Worm (Caenorhabditis elegans) whole organism, young adult: ENCODE measurements around the gene del-10.

Experiments
- F22D6.2 ChIP-seq: sonication (generic microtip); optimal IDR thresholded peaks from 2 replicates; lab custom pipeline; 2016; ENCODE audit warnings: mild to moderate bottlenecking, missing genetic modification characterization, missing compliant biosample characterization
- F33H1.4 ChIP-seq: fragments of 200-800 bp; sonication (Bioruptor generic); IDR thresholded peaks from 2 replicates; pipeline ENCODE4 v1.3.6; 2022; ENCODE audit warnings: missing genetic modification reagents, missing genetic modification characterization, missing compliant biosample characterization
- F39B2.1 ChIP-seq: fragments of 200-800 bp; sonication (Bioruptor generic); IDR thresholded peaks from 2 replicates; pipeline ENCODE4 v1.3.6; 2022; ENCODE audit warnings: missing genetic modification reagents, missing genetic modification characterization, missing compliant biosample characterization
- F52B5.7 ChIP-seq: sonication (generic microtip); optimal IDR thresholded peaks from 2 replicates; lab custom pipeline; 2016; ENCODE audit warnings: mild to moderate bottlenecking, missing genetic modification characterization, missing compliant biosample characterization
- F57C9.4 ChIP-seq: sonication (generic microtip); optimal IDR thresholded peaks from 2 replicates; lab custom pipeline; 2017; ENCODE audit warnings: mild to moderate bottlenecking, missing genetic modification characterization, missing compliant biosample characterization
- K11D2.4 ChIP-seq: fragments of 200-800 bp; sonication (Bioruptor generic); IDR thresholded peaks from 2 replicates; pipeline ENCODE4 v1.3.6; 2022; ENCODE audit warnings: missing genetic modification reagents, missing genetic modification characterization, missing compliant biosample characterization
- T26A5.8 ChIP-seq: sonication (generic microtip); optimal IDR thresholded peaks from 2 replicates; lab custom pipeline; 2016; ENCODE audit warnings: missing genetic modification characterization, missing compliant biosample characterization
- Y53F4B.3 ChIP-seq: fragments of 200-800 bp; sonication (Bioruptor generic); IDR thresholded peaks from 2 replicates; pipeline ENCODE4 v1.3.6; 2022; ENCODE audit warnings: missing genetic modification reagents, missing genetic modification characterization, missing compliant biosample characterization
- Y53G8AR.9 ChIP-seq: fragments of 200-800 bp; sonication (Bioruptor generic); conservative IDR thresholded peaks from 2 replicates; pipeline ENCODE4 v1.3.6; 2022; ENCODE audit warnings: missing genetic modification reagents, missing genetic modification characterization, missing compliant biosample characterization
- atf-7 ChIP-seq: sonication (generic microtip); optimal IDR thresholded peaks from 2 replicates; lab custom pipeline; 2017; ENCODE audit warnings: mild to moderate bottlenecking, missing genetic modification characterization, missing compliant biosample characterization
- athp-1 ChIP-seq: sonication (generic microtip); optimal IDR thresholded peaks from 2 replicates; lab custom pipeline; 2017; ENCODE audit warnings: mild to moderate bottlenecking, missing genetic modification characterization, missing compliant biosample characterization
- attf-3 ChIP-seq: fragments of 200-800 bp; sonication (Bioruptor generic); conservative IDR thresholded peaks from 2 replicates; pipeline ENCODE4 v1.3.6; 2022; ENCODE audit warnings: missing genetic modification reagents, missing genetic modification characterization, missing compliant biosample characterization
- attf-5 ChIP-seq: fragments of 200-800 bp; sonication (Bioruptor generic); optimal IDR thresholded peaks from 2 replicates; lab custom pipeline; 2018; ENCODE audit warnings: mild to moderate bottlenecking, missing genetic modification characterization, missing compliant biosample characterization
- bed-2 ChIP-seq: fragments of 200-800 bp; sonication (Bioruptor generic); IDR thresholded peaks from 2 replicates; pipeline ENCODE4 v1.3.6; 2022; ENCODE audit warnings: missing genetic modification reagents, missing genetic modification characterization, missing compliant biosample characterization
- cebp-1 ChIP-seq, 2 experiments: fragments of 200-800 bp in 1 of 2; sonication (Bioruptor generic) in 1 of 2; sonication (generic microtip) in 1 of 2; IDR thresholded peaks in 1 of 2; optimal IDR thresholded peaks in 1 of 2; 2 replicates each; pipeline versions ENCODE4 v1.3.6 to Lab custom; 2017 to 2022; ENCODE audit warnings: missing compliant biosample characterization in 2 of 2, missing genetic modification characterization in 2 of 2, mild to moderate bottlenecking in 1 of 2, missing genetic modification reagents in 1 of 2, moderate library complexity in 1 of 2
- cebp-2 ChIP-seq: fragments of 200-800 bp; sonication (Bioruptor generic); IDR thresholded peaks from 2 replicates; pipeline ENCODE4 v1.3.6; 2022; ENCODE audit warnings: missing genetic modification characterization, missing compliant biosample characterization
- ceh-27 ChIP-seq: fragments of 200-800 bp; sonication (Bioruptor generic); optimal IDR thresholded peaks from 2 replicates; lab custom pipeline; 2018; ENCODE audit warnings: mild to moderate bottlenecking, missing genetic modification characterization, moderate library complexity, missing compliant biosample characterization
- chd-7 ChIP-seq: sonication (generic microtip); optimal IDR thresholded peaks from 2 replicates; lab custom pipeline; 2016; ENCODE audit warnings: mild to moderate bottlenecking, missing genetic modification characterization, moderate library complexity, missing compliant biosample characterization
- die-1 ChIP-seq: sonication (generic microtip); optimal IDR thresholded peaks from 2 replicates; lab custom pipeline; 2016; ENCODE audit warnings: missing genotype, mild to moderate bottlenecking, missing genetic modification characterization, missing compliant biosample characterization
- dox-1 ChIP-seq: fragments of 200-800 bp; sonication (Bioruptor generic); IDR thresholded peaks from 2 replicates; pipeline ENCODE4 v1.3.6; 2022; ENCODE audit warnings: missing genetic modification reagents, missing genetic modification characterization, missing compliant biosample characterization
- egl-18 ChIP-seq: fragments of 200-800 bp; sonication (Bioruptor generic); IDR thresholded peaks from 2 replicates; pipeline ENCODE4 v1.3.6; 2022; ENCODE audit warnings: missing genetic modification reagents, missing genetic modification characterization, missing compliant biosample characterization
- egl-44 ChIP-seq: fragments of 200-800 bp; sonication (Bioruptor generic); IDR thresholded peaks from 2 replicates; pipeline ENCODE4 v1.3.6; 2022; ENCODE audit warnings: missing genetic modification reagents, missing genetic modification characterization, missing compliant biosample characterization
- egrh-3 ChIP-seq: fragments of 200-800 bp; sonication (Bioruptor generic); IDR thresholded peaks from 2 replicates; pipeline ENCODE4 v1.3.6; 2022; ENCODE audit warnings: missing genetic modification reagents, missing genetic modification characterization, missing compliant biosample characterization
- ekl-4 ChIP-seq: fragments of 200-800 bp; sonication (Bioruptor generic); IDR thresholded peaks from 2 replicates; pipeline ENCODE4 v1.3.6; 2022; ENCODE audit warnings: missing genetic modification reagents, missing genetic modification characterization, missing compliant biosample characterization
- hmg-1.2 ChIP-seq: fragments of 200-800 bp; sonication (Bioruptor generic); IDR thresholded peaks from 2 replicates; pipeline ENCODE4 v1.3.6; 2022; ENCODE audit warnings: missing genetic modification reagents, missing genetic modification characterization, missing compliant biosample characterization
- lin-26 ChIP-seq: fragments of 200-800 bp; sonication (Bioruptor generic); IDR thresholded peaks from 2 replicates; pipeline ENCODE4 v1.3.6; 2022; ENCODE audit warnings: missing genetic modification reagents, missing genetic modification characterization, missing compliant biosample characterization
- lin-35 ChIP-seq, 3 experiments: fragments of 150-350 bp in 2 of 3; sonication (generic microtip) in 1 of 3; optimal IDR thresholded peaks; 2 replicates each; lab custom pipeline; 2014 to 2018; ENCODE audit warnings: missing biosample characterization in 3 of 3, missing genetic modification characterization in 3 of 3, missing genetic modification reagents in 3 of 3
- lin-54 ChIP-seq: fragments of 200-800 bp; sonication (Bioruptor generic); optimal IDR thresholded peaks from 2 replicates; lab custom pipeline; 2018; ENCODE audit warnings: mild to moderate bottlenecking, missing genetic modification characterization, missing compliant biosample characterization
- madf-10 ChIP-seq: sonication (generic microtip); optimal IDR thresholded peaks from 2 replicates; lab custom pipeline; 2016; ENCODE audit warnings: mild to moderate bottlenecking, missing genetic modification characterization, missing compliant biosample characterization
- mcd-1 ChIP-seq: fragments of 200-800 bp; sonication (Bioruptor generic); IDR thresholded peaks from 2 replicates; pipeline ENCODE4 v1.3.6; 2022; ENCODE audit warnings: missing genetic modification reagents, missing genetic modification characterization, missing compliant biosample characterization
- nfya-1 ChIP-seq: sonication (generic microtip); optimal IDR thresholded peaks from 2 replicates; lab custom pipeline; 2017; ENCODE audit warnings: antibody characterized with exemption, missing compliant biosample characterization, missing genetic modification characterization, borderline replicate concordance; ENCODE audit not compliant: insufficient read depth
- nhr-179 ChIP-seq: sonication (generic microtip); optimal IDR thresholded peaks from 2 replicates; lab custom pipeline; 2016; ENCODE audit warnings: mild to moderate bottlenecking, missing genetic modification characterization, missing compliant biosample characterization
- nhr-27 ChIP-seq: fragments of 200-800 bp; sonication (Bioruptor generic); optimal IDR thresholded peaks from 2 replicates; lab custom pipeline; 2018; ENCODE audit warnings: mild to moderate bottlenecking, missing genetic modification characterization, moderate library complexity, missing compliant biosample characterization
- nhr-80 ChIP-seq: sonication (generic microtip); optimal IDR thresholded peaks from 2 replicates; lab custom pipeline; 2016; ENCODE audit warnings: missing genetic modification characterization, missing compliant biosample characterization
- pha-4 ChIP-seq: fragments of 150-350 bp; sonication (generic microtip); optimal IDR thresholded peaks from 2 replicates; lab custom pipeline; 2014; ENCODE audit warnings: missing biosample characterization, missing genetic modification reagents, missing genetic modification characterization
- rcor-1 ChIP-seq: fragments of 200-800 bp; sonication (Bioruptor generic); IDR thresholded peaks from 2 replicates; pipeline ENCODE4 v1.3.6; 2022; ENCODE audit warnings: missing genetic modification reagents, missing genetic modification characterization, missing compliant biosample characterization
- rec-8 ChIP-seq, 2 experiments: sonication (generic microtip); optimal IDR thresholded peaks; 2 replicates each; lab custom pipeline; 2016; ENCODE audit warnings: mild to moderate bottlenecking in 2 of 2, missing genetic modification characterization in 2 of 2, missing genetic modification reagents in 2 of 2, missing genotype in 2 of 2, missing biosample characterization in 1 of 2, missing compliant biosample characterization in 1 of 2, moderate library complexity in 1 of 2
- rpc-1 ChIP-seq, 2 experiments: fragments of 150-350 bp in 1 of 2; sonication (generic microtip) in 1 of 2; optimal IDR thresholded peaks; 2 replicates each; lab custom pipeline; 2014 to 2018; ENCODE audit warnings: missing biosample characterization in 1 of 2, missing genetic modification characterization in 1 of 2, missing genetic modification reagents in 1 of 2, missing genotype in 1 of 2
- snpc-4 ChIP-seq, 5 experiments: fragments of 150-350 bp in 1 of 5; sonication (generic microtip) in 4 of 5; optimal IDR thresholded peaks; 2 replicates each; lab custom pipeline; 2014 to 2018; ENCODE audit warnings: missing genetic modification characterization in 5 of 5, missing biosample characterization in 3 of 5, antibody characterized with exemption in 2 of 5, mild to moderate bottlenecking in 2 of 5, missing compliant biosample characterization in 2 of 5, missing genotype in 2 of 5, moderate library complexity in 2 of 5, missing genetic modification reagents in 1 of 5
- unc-130 ChIP-seq: sonication (generic microtip); optimal IDR thresholded peaks from 2 replicates; lab custom pipeline; 2016; ENCODE audit warnings: missing genetic modification reagents, missing genetic modification characterization, missing compliant biosample characterization
- zfh-2 ChIP-seq: fragments of 200-800 bp; sonication (Bioruptor generic); conservative IDR thresholded peaks from 2 replicates; pipeline ENCODE4 v1.3.6; 2022; ENCODE audit warnings: missing genetic modification reagents, missing genetic modification characterization, missing compliant biosample characterization
- ztf-18 ChIP-seq: sonication (generic microtip); optimal IDR thresholded peaks from 2 replicates; lab custom pipeline; 2016; ENCODE audit warnings: missing genotype, mild to moderate bottlenecking, missing genetic modification characterization, missing compliant biosample characterization
- ztf-22 ChIP-seq: fragments of 200-800 bp; sonication (Bioruptor generic); optimal IDR thresholded peaks from 2 replicates; lab custom pipeline; 2018; ENCODE audit warnings: mild to moderate bottlenecking, missing genetic modification characterization, moderate library complexity, missing compliant biosample characterization
- ztf-3 ChIP-seq: fragments of 200-800 bp; sonication (Bioruptor generic); optimal IDR thresholded peaks from 2 replicates; lab custom pipeline; 2018; ENCODE audit warnings: mild to moderate bottlenecking, missing genetic modification characterization, missing compliant biosample characterization

Gene del-10

DNA sequence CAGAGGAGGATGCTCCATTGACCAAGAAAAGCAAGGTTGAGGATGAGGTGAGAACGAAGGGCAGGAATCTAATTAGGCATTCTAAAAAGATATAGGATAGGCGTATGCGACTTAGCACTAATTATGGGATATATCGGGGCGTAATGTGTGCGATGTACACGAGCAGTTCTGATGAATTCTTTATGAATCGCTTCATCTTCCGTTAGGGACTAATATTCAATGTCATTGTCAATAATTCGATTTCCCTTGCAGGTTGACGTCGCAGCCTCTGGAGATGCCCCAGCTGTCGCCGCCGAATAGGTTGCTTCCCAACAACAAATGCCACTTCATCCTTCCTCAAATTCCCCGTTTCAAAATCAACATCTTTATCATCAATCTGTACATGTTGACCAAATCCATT lies 11.2 kb upstream of the del-10 start:
- TF ChIP-seq F22D6.2 (tag; lab: Kevin White, UChicago), result no peak
- TF ChIP-seq egl-18, result 0 out of 2 replicates have a peak, but pooled peaks have one; percentile 7
- no peak for TF ChIP-seq Y53F4B.3 (GFP tag; lab: Robert Waterston, UW)

DNA sequence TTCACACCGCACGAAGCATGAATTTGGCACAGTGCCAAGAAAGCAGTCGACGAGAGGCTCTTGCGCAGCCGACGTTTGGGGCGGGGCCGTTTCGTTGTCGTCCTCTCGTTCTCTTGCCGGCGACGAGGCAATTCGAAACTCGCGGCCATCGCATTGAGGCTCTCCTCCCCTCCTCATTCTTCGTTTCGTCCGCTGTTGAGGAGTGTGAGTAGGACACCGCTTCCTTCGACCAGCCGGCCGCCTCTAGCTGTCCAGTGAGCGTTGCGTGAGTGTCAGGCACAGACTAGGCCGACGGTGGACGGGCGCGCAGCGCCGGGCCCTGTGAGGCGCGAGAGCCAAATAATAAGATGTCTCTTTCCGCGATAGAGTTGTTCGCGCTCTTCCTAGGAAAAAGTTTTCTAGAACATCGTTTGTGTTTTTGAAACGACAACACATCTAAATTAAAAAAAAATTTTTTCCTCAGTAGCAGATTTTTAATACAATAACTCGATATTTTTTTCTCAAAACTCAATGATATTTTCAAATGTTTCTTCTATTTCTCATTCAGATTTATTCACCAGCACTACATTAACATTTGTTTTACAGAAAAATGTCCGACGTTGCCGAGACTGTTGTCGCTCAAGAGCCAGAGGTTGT lies 10.0 kb upstream of the del-10 start, which contains the start of the genes T28D9.11 and T28D9.1:
TSS of gene T28D9.11 (minus strand) at position 177 of the 636 bp plus-strand sequence.
TSS of gene T28D9.1 (plus strand) at position 586 of the 636 bp plus-strand sequence.
- TF ChIP-seq ceh-27 (peak; percentile 71), ztf-3 (no peak), die-1 (tag; lab: Kevin White, UChicago) (peak; percentile 2), F39B2.1 (no peak), cebp-2 (no peak), pha-4 (no peak), chd-7 (tag; lab: Kevin White, UChicago) (peak; percentile 12), athp-1 (tag; lab: Kevin White, UChicago) (no peak), ekl-4 (GFP tag; lab: Robert Waterston, UW) (0 out of 2 replicates have a peak, but pooled peaks have one; percentile 35), egl-44 (GFP tag; lab: Robert Waterston, UW) (peak; percentile 35; the same call in 1 of the 2 replicates), snpc-4 (GFP tag; optimal IDR thresholded peaks at IDR 0.05; lab: Kevin White, UChicago) (peak; percentile 83), snpc-4 (tag; optimal IDR thresholded peaks at IDR 0.05; lab: Kevin White, UChicago) (peak; percentile 76 to 91 (median 84)), nhr-179 (tag; lab: Kevin White, UChicago) (no peak), F57C9.4 (tag; lab: Kevin White, UChicago) (no peak), atf-7 (tag; lab: Kevin White, UChicago) (no peak), attf-5 (peak; percentile 72), mcd-1 (GFP tag; lab: Robert Waterston, UW) (peak; percentile 66), rcor-1 (GFP tag; lab: Robert Waterston, UW) (peak; percentile 60), rpc-1 (optimal IDR thresholded peaks at IDR 0.05; lab: Kevin White, UChicago) (no peak), rpc-1 (tag; optimal IDR thresholded peaks at IDR 0.05; lab: Kevin White, UChicago) (no peak), egrh-3 (GFP tag; lab: Robert Waterston, UW) (peak; percentile 88), Y53G8AR.9 (no peak), zfh-2 (GFP tag; lab: Robert Waterston, UW) (peak; percentile 99), nfya-1 (tag; lab: Kevin White, UChicago) (no peak), bed-2 (GFP tag; lab: Robert Waterston, UW) (0 out of 2 replicates have a peak, but pooled peaks have one; percentile 76), K11D2.4 (GFP tag; lab: Robert Waterston, UW) (peak; percentile 46; the same call in 1 of the 2 replicates), rec-8 (tag; optimal IDR thresholded peaks at IDR 0.05; lab: Kevin White, UChicago) (no peak), lin-54 (peak; percentile 46), nhr-80 (tag; lab: Kevin White, UChicago) (no peak), cebp-1 (GFP tag; IDR thresholded peaks at IDR 0.05; lab: Robert Waterston, UW) (no peak; the same call in 1 of the 2 replicates), cebp-1 (tag; optimal IDR thresholded peaks at IDR 0.05; lab: Kevin White, UChicago) (peak; percentile 57), unc-130 (GFP tag; lab: Kevin White, UChicago) (no peak), attf-3 (GFP tag; lab: Robert Waterston, UW) (0 out of 2 replicates have a peak, but pooled peaks have one; percentile 28), F33H1.4 (peak; percentile 49), ztf-22 (GFP tag; lab: Kevin White, UChicago) (peak; percentile 43), F52B5.7 (tag; lab: Kevin White, UChicago) (peak; percentile 11), dox-1 (GFP tag; lab: Robert Waterston, UW) (peak; percentile 66), lin-35 (GFP tag; optimal IDR thresholded peaks at IDR 0.05; lab: Kevin White, UChicago) (peak in 1 of 3 experiments; percentile 45), madf-10 (tag; lab: Kevin White, UChicago) (peak; percentile 28), nhr-27 (no peak), lin-26 (GFP tag; lab: Robert Waterston, UW) (peak; percentile 61; the same call in 1 of the 2 replicates), hmg-1.2 (GFP tag; lab: Robert Waterston, UW) (peak; percentile 28; the same call in 1 of the 2 replicates), ztf-18 (peak; percentile 6), T26A5.8 (tag; lab: Kevin White, UChicago) (no peak)
